Worm (Caenorhabditis elegans): ENCODE data around the gene C16C10.4.

ce11 chrIII:4166745-4167144 is 4.4 kb upstream of the C16C10.4 start, which contains the start of gene rnf-5:
- no peak for TF ChIP-seq egl-27 (tag; optimal IDR thresholded peaks at IDR 0.05)
- TF ChIP-seq mdl-1 (tag; optimal IDR thresholded peaks at IDR 0.05), result no peak
- TF ChIP-seq unc-39 (tag; optimal IDR thresholded peaks at IDR 0.05), result no peak
- no peak for TF ChIP-seq R02D3.7 (tag; optimal IDR thresholded peaks at IDR 0.05)
- TF ChIP-seq blmp-1 (tag; optimal IDR thresholded peaks at IDR 0.05; ENCODE audit: insufficient read depth), result no peak
